Worm (Caenorhabditis elegans): Measurements from ENCODE around the gene nxf-2.

The nxf-2 gene

DNA sequence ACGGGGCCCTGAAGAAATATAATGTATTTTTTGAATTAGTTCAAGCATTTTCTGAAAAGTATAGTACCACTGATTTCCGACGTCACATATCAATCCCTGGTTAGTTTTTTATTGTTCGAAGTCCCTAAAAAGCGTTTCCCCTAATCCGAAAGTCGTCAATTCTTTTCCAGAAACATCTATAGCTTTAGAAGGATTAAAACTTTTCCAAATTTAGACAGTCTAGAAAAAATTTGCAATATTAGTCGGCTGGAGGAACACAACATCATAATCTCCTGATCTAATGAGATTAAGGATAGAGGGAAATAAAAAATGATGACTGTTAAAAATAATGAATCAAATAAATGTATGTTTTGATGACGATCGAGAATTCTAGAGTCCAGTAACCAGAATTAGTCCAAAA, 39.6 kb downstream of the nxf-2 start:
- no peak for TF ChIP-seq Y53G8AR.9 (GFP tag; conservative IDR thresholded peaks at IDR 0.05)
- no peak for TF ChIP-seq let-526 (GFP tag; IDR thresholded peaks at IDR 0.05)
- no peak for TF ChIP-seq ccch-3 (GFP tag; optimal IDR thresholded peaks at IDR 0.05)
- no peak for TF ChIP-seq tlf-1 (GFP tag; optimal IDR thresholded peaks at IDR 0.05)
- no peak for TF ChIP-seq F55B11.4 (tag; optimal IDR thresholded peaks at IDR 0.05; ENCODE audit: borderline replicate concordance, insufficient read depth)
- TF ChIP-seq aptf-3 (GFP tag; IDR thresholded peaks at IDR 0.05) = no peak
- no peak for TF ChIP-seq ZK185.1 (tag; optimal IDR thresholded peaks at IDR 0.05; ENCODE audit: poor library complexity, severe bottlenecking)
- TF ChIP-seq lin-26 (GFP tag; IDR thresholded peaks at IDR 0.05) = no peak
- TF ChIP-seq ets-4 (GFP tag; optimal IDR thresholded peaks at IDR 0.05) = no peak
- TF ChIP-seq gei-17 (GFP tag; optimal IDR thresholded peaks at IDR 0.05) = no peak
- TF ChIP-seq akir-1 (GFP tag; optimal IDR thresholded peaks at IDR 0.05) = no peak
- TF ChIP-seq xnd-1 (tag; optimal IDR thresholded peaks at IDR 0.05) = no peak
- TF ChIP-seq ztf-22 (GFP tag; optimal IDR thresholded peaks at IDR 0.05) = no peak
- no peak for TF ChIP-seq unc-62 (GFP tag; optimal IDR thresholded peaks at IDR 0.05)
- no peak for TF ChIP-seq ceh-27 (GFP tag; optimal IDR thresholded peaks at IDR 0.05)
- TF ChIP-seq rcor-1 (GFP tag; IDR thresholded peaks at IDR 0.05) = no peak
- TF ChIP-seq B0019.2 (GFP tag; conservative IDR thresholded peaks at IDR 0.05) = no peak
- no peak for TF ChIP-seq F10E7.11 (tag; optimal IDR thresholded peaks at IDR 0.05)
- no peak for TF ChIP-seq mes-4 (tag; optimal IDR thresholded peaks at IDR 0.05)
- no peak for TF ChIP-seq ekl-4 (GFP tag; IDR thresholded peaks at IDR 0.05)

DNA sequence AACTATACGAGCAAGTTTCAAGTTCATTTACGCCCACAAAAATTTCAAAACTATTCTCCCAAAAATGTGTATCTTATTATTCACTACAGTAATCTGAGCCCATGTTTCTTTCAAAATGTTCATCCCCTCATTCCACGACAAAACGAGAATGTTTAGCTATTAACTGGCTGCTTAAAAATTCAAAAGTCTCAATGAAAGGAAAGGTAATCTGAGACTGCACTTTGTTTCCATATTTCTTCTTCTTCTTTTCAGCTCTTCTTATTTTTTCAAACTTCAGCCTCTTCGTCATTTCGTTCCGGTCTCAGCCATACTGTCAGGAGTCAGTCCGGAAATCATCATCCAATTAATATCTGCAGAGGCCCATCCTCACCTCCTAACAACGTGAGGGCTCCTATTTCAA, 44.9 kb downstream of the nxf-2 start, which contains the start of gene unc-39:
TSS of gene unc-39 (plus strand) at position 301 of the 400 bp plus-strand sequence.
- no peak for TF ChIP-seq F57C9.4 (tag; optimal IDR thresholded peaks at IDR 0.05)
- TF ChIP-seq rcor-1 (GFP tag; IDR thresholded peaks at IDR 0.05) = no peak
- no peak for TF ChIP-seq madf-8 (GFP tag; conservative IDR thresholded peaks at IDR 0.05)
- TF ChIP-seq ztf-26 (tag; optimal IDR thresholded peaks at IDR 0.05) = no peak
- no peak for TF ChIP-seq Y79H2A.3 (GFP tag; conservative IDR thresholded peaks at IDR 0.05)
- TF ChIP-seq madf-10 (tag; optimal IDR thresholded peaks at IDR 0.05) = no peak
- TF ChIP-seq nfya-1 (tag; optimal IDR thresholded peaks at IDR 0.05; ENCODE audit: borderline replicate concordance, insufficient read depth) = no peak
- no peak for TF ChIP-seq ceh-58 (GFP tag; IDR thresholded peaks at IDR 0.05)
- no peak for TF ChIP-seq ztf-22 (GFP tag; optimal IDR thresholded peaks at IDR 0.05)
- no peak for TF ChIP-seq Y56A3A.18 (GFP tag; IDR thresholded peaks at IDR 0.05)
- TF ChIP-seq ets-4 (GFP tag; optimal IDR thresholded peaks at IDR 0.05) = no peak
- TF ChIP-seq akir-1 (GFP tag; optimal IDR thresholded peaks at IDR 0.05) = no peak
- no peak for TF ChIP-seq Y67H2A.10 (GFP tag; conservative IDR thresholded peaks at IDR 0.05)
- TF ChIP-seq sea-2 (GFP tag; IDR thresholded peaks at IDR 0.05) = no peak
- TF ChIP-seq tbx-9 (tag; optimal IDR thresholded peaks at IDR 0.05; ENCODE audit: borderline replicate concordance) = no peak
- no peak for TF ChIP-seq C06A6.2 (GFP tag; conservative IDR thresholded peaks at IDR 0.05)
- no peak for TF ChIP-seq nfya-2 (GFP tag; IDR thresholded peaks at IDR 0.05)
- TF ChIP-seq ceh-79 (tag; optimal IDR thresholded peaks at IDR 0.05) = no peak
- no peak for TF ChIP-seq bed-1 (GFP tag; IDR thresholded peaks at IDR 0.05)
- TF ChIP-seq unc-130 (GFP tag; optimal IDR thresholded peaks at IDR 0.05) = no peak

- TF ChIP-seq mel-28 (tag; optimal IDR thresholded peaks at IDR 0.05; ENCODE audit: borderline replicate concordance) (no peak), attf-6 (GFP tag; IDR thresholded peaks at IDR 0.05) (no peak), dpff-1 (tag; optimal IDR thresholded peaks at IDR 0.05) (no peak), F57A8.1 (GFP tag; optimal IDR thresholded peaks at IDR 0.05) (no peak), Y67H2A.10 (GFP tag; conservative IDR thresholded peaks at IDR 0.05) (no peak), ceh-27 (GFP tag; optimal IDR thresholded peaks at IDR 0.05) (no peak), xnd-1 (tag; optimal IDR thresholded peaks at IDR 0.05) (no peak), T26A5.8 (tag; optimal IDR thresholded peaks at IDR 0.05) (no peak), ztf-22 (GFP tag; optimal IDR thresholded peaks at IDR 0.05) (no peak), B0336.3 (GFP tag; IDR thresholded peaks at IDR 0.05) (no peak), cebp-1 (GFP tag; IDR thresholded peaks at IDR 0.05) (no peak), cebp-1 (tag; optimal IDR thresholded peaks at IDR 0.05) (no peak), zfh-2 (GFP tag; conservative IDR thresholded peaks at IDR 0.05) (no peak), madf-6 (GFP tag; IDR thresholded peaks at IDR 0.05) (no peak), Y56A3A.18 (GFP tag; IDR thresholded peaks at IDR 0.05) (no peak), hrde-1 (tag; optimal IDR thresholded peaks at IDR 0.05; ENCODE audit: borderline replicate concordance) (no peak), gei-17 (GFP tag; optimal IDR thresholded peaks at IDR 0.05) (no peak), F57C9.4 (tag; optimal IDR thresholded peaks at IDR 0.05) (no peak), Y79H2A.3 (GFP tag; conservative IDR thresholded peaks at IDR 0.05) (no peak)
These were observed 48.2 kb downstream of the nxf-2 start for ce11 chrV:14369412-14369811.
